Fruit fly (Drosophila melanogaster): ENCODE measurements around the gene CG33128.

DNA sequence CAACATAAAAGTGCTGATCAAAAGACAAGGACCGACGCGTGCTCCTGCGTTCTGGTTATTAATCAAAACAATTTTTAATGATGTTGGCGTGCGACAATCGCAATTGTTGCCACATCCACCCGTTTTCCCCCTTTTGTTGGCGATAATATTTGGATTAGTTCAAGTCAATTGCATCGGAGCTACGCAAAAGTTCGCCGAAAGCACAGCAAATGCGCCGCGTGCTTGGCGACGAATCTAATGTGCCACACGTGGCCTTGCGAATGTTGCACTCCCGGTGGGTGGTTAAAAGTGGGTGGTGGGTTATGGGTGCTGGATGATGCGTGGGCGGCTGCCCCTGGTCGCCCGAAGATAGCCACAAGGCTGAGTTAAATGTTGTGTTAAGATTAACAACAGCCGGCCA is 46.2 kb upstream of the CG33128 start:
- TF ChIP-seq CTCF (optimal IDR thresholded peaks at IDR 0.05) (no peak), CG8478 (optimal IDR thresholded peaks at IDR 0.05) (no peak)

Data from S2 (cell line).